Fruit fly (Drosophila melanogaster) whole organism, wandering third instar larva: ENCODE measurements around the gene sgl.

Experiments used
- Abd-B ChIP-seq: fragments of >200 bp; optimal IDR thresholded peaks from 2 replicates; lab custom pipeline; 2017; ENCODE audit warnings: missing biosample characterization, missing genetic modification characterization
- CG32264 ChIP-seq: fragments of 200-800 bp; sonication (Bioruptor generic); optimal IDR thresholded peaks from 2 replicates; lab custom pipeline; 2016; ENCODE audit warnings: missing biosample characterization, missing genetic modification characterization
- CG9705 ChIP-seq: fragments of 200-800 bp; sonication (Bioruptor generic); optimal IDR thresholded peaks from 2 replicates; lab custom pipeline; 2018; ENCODE audit warnings: missing biosample characterization, mild to moderate bottlenecking, missing genetic modification characterization
- CrebA ChIP-seq: fragments of 200-800 bp; sonication (Bioruptor generic); optimal IDR thresholded peaks from 2 replicates; lab custom pipeline; 2016; ENCODE audit warnings: missing biosample characterization, mild to moderate bottlenecking, missing genetic modification characterization, borderline replicate concordance
- Dfd ChIP-seq: fragments of >200 bp; optimal IDR thresholded peaks from 2 replicates; lab custom pipeline; 2017; ENCODE audit warnings: missing biosample characterization, missing genetic modification characterization
- Dif ChIP-seq: fragments of 200-275, 200-300 bp; sonication (Bioruptor generic); optimal IDR thresholded peaks from 2 replicates; lab custom pipeline; 2018; ENCODE audit warnings: missing biosample characterization, missing genetic modification characterization; ENCODE audit not compliant: partially characterized antibody
- GATAd ChIP-seq: sonication (Bioruptor generic); optimal IDR thresholded peaks from 2 replicates; lab custom pipeline; 2016; ENCODE audit warnings: missing biosample characterization, missing genetic modification characterization
- HLH106 ChIP-seq: fragments of 200-800 bp; optimal IDR thresholded peaks from 3 replicates; lab custom pipeline; 2019; ENCODE audit warnings: missing biosample characterization, mild to moderate bottlenecking, missing genetic modification characterization, moderate library complexity
- Hnf4 ChIP-seq: fragments of 200-800 bp; sonication (Bioruptor generic); optimal IDR thresholded peaks from 2 replicates; lab custom pipeline; 2016; ENCODE audit warnings: missing biosample characterization, mild to moderate bottlenecking, missing genetic modification characterization
- Hr78 ChIP-seq: fragments of >200 bp; optimal IDR thresholded peaks from 2 replicates; lab custom pipeline; 2017; ENCODE audit warnings: missing biosample characterization, missing genetic modification characterization
- Hr83 ChIP-seq: fragments of 200-300 bp; sonication (Bioruptor generic); optimal IDR thresholded peaks from 2 replicates; lab custom pipeline; 2016; ENCODE audit warnings: missing biosample characterization, mild to moderate bottlenecking, missing genetic modification characterization, moderate library complexity; ENCODE audit not compliant: poor library complexity, severe bottlenecking
- Jra ChIP-seq: sonication (Bioruptor generic); optimal IDR thresholded peaks from 2 replicates; lab custom pipeline; 2016; ENCODE audit warnings: missing biosample characterization, missing genetic modification characterization
- Mio ChIP-seq: sonication (Bioruptor generic); optimal IDR thresholded peaks from 2 replicates; lab custom pipeline; 2016; ENCODE audit warnings: missing biosample characterization, missing genetic modification characterization
- Myc ChIP-seq: fragments of >200 bp; optimal IDR thresholded peaks from 2 replicates; lab custom pipeline; 2017
- N ChIP-seq: fragments of >200 bp; optimal IDR thresholded peaks from 2 replicates; lab custom pipeline; 2018; ENCODE audit warnings: missing biosample characterization, missing external identifiers, missing genetic modification characterization
- OdsH ChIP-seq: fragments of 200-800 bp; sonication (Bioruptor generic); optimal IDR thresholded peaks from 2 replicates; lab custom pipeline; 2016; ENCODE audit warnings: missing biosample characterization, mild to moderate bottlenecking, missing genetic modification characterization
- Rel ChIP-seq, 2 experiments: fragments of 200-800 bp; sonication (Bioruptor generic) in 1 of 2; optimal IDR thresholded peaks; 2 replicates in 1 of 2; 3 replicates in 1 of 2; lab custom pipeline; 2016 to 2019; ENCODE audit warnings: mild to moderate bottlenecking in 2 of 2, missing biosample characterization in 2 of 2, missing genetic modification characterization in 2 of 2, moderate library complexity in 1 of 2
- Sp1 ChIP-seq: fragments of 200-800 bp; sonication (Bioruptor generic); optimal IDR thresholded peaks from 3 replicates; lab custom pipeline; 2019; ENCODE audit warnings: missing biosample characterization, mild to moderate bottlenecking, missing genetic modification characterization, moderate library complexity
- Vsx2 ChIP-seq: fragments of 200-300, 225-300 bp; sonication (Bioruptor generic); optimal IDR thresholded peaks from 2 replicates; lab custom pipeline; 2018; ENCODE audit warnings: missing biosample characterization, missing genetic modification characterization; ENCODE audit not compliant: partially characterized antibody
- br ChIP-seq: fragments of 200-800 bp; sonication (Bioruptor generic); optimal IDR thresholded peaks from 2 replicates; lab custom pipeline; 2016; ENCODE audit warnings: missing biosample characterization, missing genetic modification characterization
- brk ChIP-seq: fragments of 200-800 bp; sonication (Bioruptor generic); optimal IDR thresholded peaks from 2 replicates; lab custom pipeline; 2016; ENCODE audit warnings: missing biosample characterization, mild to moderate bottlenecking, missing genetic modification characterization
- dl ChIP-seq, 2 experiments: fragments of 175-275, 200-275 bp in 1 of 2; fragments of 200-275 bp in 1 of 2; sonication (Bioruptor generic); optimal IDR thresholded peaks; lab custom pipeline; 2018; ENCODE audit warnings: mild to moderate bottlenecking in 2 of 2, missing biosample characterization in 2 of 2, missing genetic modification characterization in 2 of 2, moderate library complexity in 2 of 2; ENCODE audit not compliant: partially characterized antibody in 2 of 2, insufficient read depth in 1 of 2
- dmrt93B ChIP-seq: fragments of 200-800 bp; sonication (Bioruptor generic); optimal IDR thresholded peaks from 2 replicates; lab custom pipeline; 2018; ENCODE audit warnings: missing biosample characterization, mild to moderate bottlenecking, missing genetic modification characterization
- dsf ChIP-seq: sonication (Bioruptor generic); optimal IDR thresholded peaks from 2 replicates; lab custom pipeline; 2016; ENCODE audit warnings: missing biosample characterization, missing genetic modification characterization, borderline replicate concordance
- ey ChIP-seq: fragments of 200-800 bp; sonication (Bioruptor generic); optimal IDR thresholded peaks from 2 replicates; lab custom pipeline; 2016; ENCODE audit warnings: missing biosample characterization, missing genetic modification characterization
- foxo ChIP-seq, 2 experiments: fragments of 200-800 bp; sonication (Bioruptor generic); optimal IDR thresholded peaks; 2 replicates in 1 of 2; 3 replicates in 1 of 2; lab custom pipeline; 2016 to 2017; ENCODE audit warnings: missing biosample characterization in 2 of 2, missing genetic modification characterization in 2 of 2
- fru ChIP-seq: fragments of 200-800 bp; sonication (Bioruptor generic); optimal IDR thresholded peaks from 3 replicates; lab custom pipeline; 2016; ENCODE audit warnings: missing biosample characterization, mild to moderate bottlenecking, missing genetic modification characterization
- h ChIP-seq: fragments of 200-800 bp; sonication (Bioruptor generic); optimal IDR thresholded peaks from 3 replicates; lab custom pipeline; 2016; ENCODE audit warnings: missing biosample characterization, mild to moderate bottlenecking, missing genetic modification characterization
- jim ChIP-seq: fragments of 175-275, 200-325 bp; sonication (Bioruptor generic); optimal IDR thresholded peaks from 2 replicates; lab custom pipeline; 2016; ENCODE audit warnings: missing biosample characterization, mild to moderate bottlenecking, missing genetic modification characterization
- lola ChIP-seq: fragments of >200 bp; optimal IDR thresholded peaks from 2 replicates; lab custom pipeline; 2017; ENCODE audit warnings: missing biosample characterization, missing genetic modification characterization
- pan ChIP-seq: fragments of >200 bp; optimal IDR thresholded peaks from 2 replicates; lab custom pipeline; 2017
- psq ChIP-seq: fragments of 200-800 bp; sonication (Bioruptor generic); optimal IDR thresholded peaks from 3 replicates; lab custom pipeline; 2017; ENCODE audit warnings: missing biosample characterization, mild to moderate bottlenecking, missing genetic modification characterization, moderate library complexity
- rgr ChIP-seq: fragments of 200-800 bp; sonication (Bioruptor generic); optimal IDR thresholded peaks from 3 replicates; lab custom pipeline; 2016; ENCODE audit warnings: missing biosample characterization, mild to moderate bottlenecking, missing genetic modification characterization
- sage ChIP-seq: fragments of 200-800 bp; sonication (Bioruptor generic); optimal IDR thresholded peaks from 2 replicates; lab custom pipeline; 2016; ENCODE audit warnings: missing biosample characterization, mild to moderate bottlenecking, missing genetic modification characterization
- sv ChIP-seq: fragments of 200-800 bp; sonication (Bioruptor generic); optimal IDR thresholded peaks from 3 replicates; lab custom pipeline; 2016; ENCODE audit warnings: missing biosample characterization, missing genetic modification characterization
- tai ChIP-seq: sonication (Bioruptor generic); optimal IDR thresholded peaks from 2 replicates; lab custom pipeline; 2016; ENCODE audit warnings: missing biosample characterization, missing genetic modification characterization
- usp ChIP-seq: fragments of >200 bp; optimal IDR thresholded peaks from 2 replicates; lab custom pipeline; 2017; ENCODE audit warnings: missing biosample characterization, missing genetic modification characterization
- woc ChIP-seq: sonication (Bioruptor generic); optimal IDR thresholded peaks from 2 replicates; lab custom pipeline; 2016; ENCODE audit warnings: missing biosample characterization, mild to moderate bottlenecking, missing genetic modification characterization

The sgl gene

DNA sequence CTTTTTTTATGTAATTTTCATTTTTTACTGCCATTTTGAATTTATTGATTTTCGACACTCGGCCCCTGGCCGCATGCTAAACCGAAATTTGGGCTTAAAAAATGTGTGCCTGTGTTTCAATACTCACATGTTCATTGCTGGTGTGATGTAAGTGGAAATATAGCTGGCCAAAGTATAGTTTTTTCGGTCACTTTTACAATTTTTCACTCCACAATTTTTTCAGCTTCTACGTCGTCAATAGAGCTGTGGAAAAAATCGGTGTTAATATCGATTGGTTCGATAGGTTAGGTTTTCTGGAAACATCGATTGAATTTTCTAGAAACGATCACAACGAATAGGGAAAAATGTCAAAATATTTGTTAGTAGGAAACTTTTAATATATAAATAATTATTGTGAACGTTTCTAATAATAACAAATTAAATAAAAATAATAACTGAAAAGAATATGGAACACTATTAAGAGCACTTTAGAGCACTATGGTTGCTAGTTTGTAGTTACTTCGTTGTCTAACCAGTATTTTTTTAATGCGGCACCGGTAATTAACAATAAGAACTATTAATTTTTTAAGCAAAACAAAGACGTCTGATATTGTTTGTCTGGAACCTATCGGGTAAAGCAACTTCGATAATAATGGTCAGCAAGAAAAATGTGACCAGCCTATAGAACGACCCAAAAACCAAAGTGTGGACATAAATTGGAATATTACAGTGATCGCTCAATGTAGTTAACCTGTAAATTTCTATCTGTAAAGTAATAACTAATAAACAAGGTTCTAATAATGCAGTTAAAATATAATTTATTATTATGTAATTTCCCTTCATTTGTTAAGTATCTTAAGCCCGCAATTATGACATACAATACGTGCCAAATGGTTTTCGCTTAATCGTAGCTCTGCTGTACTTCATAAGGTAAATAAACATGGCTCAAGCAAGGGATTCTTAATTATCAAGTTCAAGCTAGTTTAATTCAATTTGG lies 9.0 kb downstream of the sgl start, which contains the start of the genes CG10077 and CG9948:
Gene CG10077 (minus strand): TSS at position 651 of the 976 bp plus-strand sequence.
Gene CG9948 (plus strand): TSS at position 738 of the 976 bp plus-strand sequence.
- TF ChIP-seq dmrt93B, result peak; percentile 84
- peak; percentile 82 for TF ChIP-seq br (GFP tag; lab: Kevin White, UChicago)
- TF ChIP-seq Abd-B, result no peak
- peak; percentile 83 for TF ChIP-seq psq (GFP tag; lab: Kevin White, UChicago)
- TF ChIP-seq sv (GFP tag; lab: Kevin White, UChicago), result peak; percentile 80
- TF ChIP-seq dsf (GFP tag; lab: Kevin White, UChicago), result peak; percentile 59
- peak; percentile 86 for TF ChIP-seq fru (GFP tag; lab: Kevin White, UChicago)
- TF ChIP-seq OdsH (GFP tag; lab: Kevin White, UChicago), result peak; percentile 89
- peak; percentile 90 for TF ChIP-seq brk (GFP tag; lab: Kevin White, UChicago)
- peak; percentile 88 for TF ChIP-seq CG9705
- TF ChIP-seq h (GFP tag; lab: Kevin White, UChicago), result peak; percentile 90
- TF ChIP-seq Mio (GFP tag; lab: Kevin White, UChicago), result peak; percentile 29
- peak in 1 of 2 experiments; percentile 93 for TF ChIP-seq foxo (GFP tag; optimal IDR thresholded peaks at IDR 0.05; lab: Kevin White, UChicago)
- peak; percentile 90 for TF ChIP-seq sage (GFP tag; lab: Kevin White, UChicago)
- TF ChIP-seq ey, result peak; percentile 87
- no peak for TF ChIP-seq Hr83
- no peak for TF ChIP-seq GATAd (GFP tag; lab: Kevin White, UChicago)
- TF ChIP-seq HLH106 (tag; lab: Kevin White, UChicago), result peak; percentile 94
- TF ChIP-seq Myc (lab: Kevin White, UChicago), result no peak
- TF ChIP-seq Dfd, result no peak
- no peak for TF ChIP-seq Vsx2
- TF ChIP-seq CG32264, result peak; percentile 41
- no peak for TF ChIP-seq Dif (GFP tag; lab: Kevin White, UChicago)
- TF ChIP-seq lola (GFP tag; lab: Kevin White, UChicago), result no peak
- no peak for TF ChIP-seq N (GFP tag; lab: Kevin White, UChicago)
- no peak for TF ChIP-seq usp (GFP tag; lab: Kevin White, UChicago)
- no peak for TF ChIP-seq jim
- TF ChIP-seq dl (GFP tag; optimal IDR thresholded peaks at IDR 0.05; lab: Kevin White, UChicago; ENCODE audit: insufficient read depth in 1 of 2, partially characterized antibody in 2 of 2), result no peak
- peak; percentile 85 for TF ChIP-seq Hnf4 (GFP tag; lab: Kevin White, UChicago)
- TF ChIP-seq Jra (GFP tag; lab: Kevin White, UChicago), result peak; percentile 53
- peak; percentile 91 for TF ChIP-seq Sp1 (GFP tag; lab: Kevin White, UChicago)
- TF ChIP-seq CrebA, result no peak
- TF ChIP-seq pan (lab: Kevin White, UChicago), result no peak
- TF ChIP-seq Rel (GFP tag; optimal IDR thresholded peaks at IDR 0.05; lab: Kevin White, UChicago), result no peak
- TF ChIP-seq Rel (tag; optimal IDR thresholded peaks at IDR 0.05; lab: Kevin White, UChicago), result peak; percentile 76
- TF ChIP-seq Hr78 (GFP tag; lab: Kevin White, UChicago), result no peak
- peak; percentile 92 for TF ChIP-seq rgr (GFP tag; lab: Kevin White, UChicago)
- TF ChIP-seq woc (GFP tag; lab: Kevin White, UChicago), result peak; percentile 85
- no peak for TF ChIP-seq tai (GFP tag; lab: Kevin White, UChicago)
